Worm (Caenorhabditis elegans): ENCODE data around the gene dhhc-13.

The dhhc-13 gene

ce11 chrIV:5926643-5927042, 9.5 kb downstream of the dhhc-13 start (continued):
- no peak for TF ChIP-seq F16B12.6 (tag; optimal IDR thresholded peaks at IDR 0.05)
- TF ChIP-seq unc-130 (tag; optimal IDR thresholded peaks at IDR 0.05): peak; percentile 10
- no peak for TF ChIP-seq swsn-7 (tag; optimal IDR thresholded peaks at IDR 0.05)
- no peak for TF ChIP-seq lin-35 (GFP tag; optimal IDR thresholded peaks at IDR 0.05)
- peak; percentile 48 for TF ChIP-seq nhr-71 (tag; optimal IDR thresholded peaks at IDR 0.05)
- TF ChIP-seq tlp-1 (tag; optimal IDR thresholded peaks at IDR 0.05): no peak
- TF ChIP-seq nhr-85 (tag): peak; percentile 86
- no peak for TF ChIP-seq pag-3 (tag; optimal IDR thresholded peaks at IDR 0.05; ENCODE audit: borderline replicate concordance, insufficient read depth)
- no peak for TF ChIP-seq dpl-1 (GFP tag; optimal IDR thresholded peaks at IDR 0.05)
- TF ChIP-seq fkh-8 (tag; optimal IDR thresholded peaks at IDR 0.05): no peak
- peak; percentile 1 for TF ChIP-seq tbx-2 (tag; optimal IDR thresholded peaks at IDR 0.05)
- no peak for TF ChIP-seq nhr-76 (tag; optimal IDR thresholded peaks at IDR 0.05)
- TF ChIP-seq lir-3 (tag; optimal IDR thresholded peaks at IDR 0.05; ENCODE audit: poor library complexity): no peak
- TF ChIP-seq egl-27 (tag; optimal IDR thresholded peaks at IDR 0.05): no peak
- TF ChIP-seq mep-1 (tag; optimal IDR thresholded peaks at IDR 0.05): no peak
- TF ChIP-seq dsc-1 (tag; optimal IDR thresholded peaks at IDR 0.05): peak; percentile 9
- no peak for TF ChIP-seq fkh-4 (tag; optimal IDR thresholded peaks at IDR 0.05; ENCODE audit: borderline replicate concordance)
- peak; percentile 23 for TF ChIP-seq nhr-90 (tag; optimal IDR thresholded peaks at IDR 0.05; ENCODE audit: poor library complexity)
- no peak for TF ChIP-seq ama-1 (optimal IDR thresholded peaks at IDR 0.05)
- no peak for TF ChIP-seq ets-5 (GFP tag; IDR thresholded peaks at IDR 0.05)
- TF ChIP-seq nhr-47 (tag; optimal IDR thresholded peaks at IDR 0.05): no peak
- TF ChIP-seq pqm-1 (tag; optimal IDR thresholded peaks at IDR 0.05): no peak
- no peak for TF ChIP-seq zip-4 (GFP tag; optimal IDR thresholded peaks at IDR 0.05)
- no peak for TF ChIP-seq snpc-4 (tag; optimal IDR thresholded peaks at IDR 0.05)
- TF ChIP-seq unc-62 (GFP tag; optimal IDR thresholded peaks at IDR 0.05): no peak
- no peak for TF ChIP-seq fkh-10 (GFP tag; optimal IDR thresholded peaks at IDR 0.05)
- no peak for TF ChIP-seq egl-13 (tag; optimal IDR thresholded peaks at IDR 0.05)
- TF ChIP-seq lin-39 (tag; optimal IDR thresholded peaks at IDR 0.05): no peak
- peak; percentile 60 for TF ChIP-seq nhr-20 (tag; optimal IDR thresholded peaks at IDR 0.05)
- no peak for TF ChIP-seq sptf-1 (tag; optimal IDR thresholded peaks at IDR 0.05)
- no peak for TF ChIP-seq mab-9 (GFP tag; IDR thresholded peaks at IDR 0.05)
- TF ChIP-seq alr-1 (tag; optimal IDR thresholded peaks at IDR 0.05; ENCODE audit: borderline replicate concordance): no peak
- peak; percentile 10 to 34 for TF ChIP-seq lsy-2 (tag; optimal IDR thresholded peaks at IDR 0.05)
- TF ChIP-seq Y116A8C.19 (tag; optimal IDR thresholded peaks at IDR 0.05; ENCODE audit: borderline replicate concordance): no peak
- no peak for TF ChIP-seq mef-2 (tag; optimal IDR thresholded peaks at IDR 0.05)
- TF ChIP-seq vab-15 (tag; optimal IDR thresholded peaks at IDR 0.05): no peak
- TF ChIP-seq snu-23 (GFP tag; optimal IDR thresholded peaks at IDR 0.05): peak; percentile 52
- TF ChIP-seq nhr-12 (tag; optimal IDR thresholded peaks at IDR 0.05): no peak
- TF ChIP-seq C16A3.4 (tag; optimal IDR thresholded peaks at IDR 0.05): peak; percentile 25
- no peak for TF ChIP-seq C04F5.9 (tag; optimal IDR thresholded peaks at IDR 0.05)
- peak; percentile 86 for TF ChIP-seq lin-14 (GFP tag; optimal IDR thresholded peaks at IDR 0.05)
- no peak for TF ChIP-seq fos-1 (tag; optimal IDR thresholded peaks at IDR 0.05)
- no peak for TF ChIP-seq mdl-1 (tag; optimal IDR thresholded peaks at IDR 0.05)
- TF ChIP-seq nhr-77 (tag; optimal IDR thresholded peaks at IDR 0.05): no peak
- no peak for TF ChIP-seq pax-3 (tag; optimal IDR thresholded peaks at IDR 0.05)
- no peak for TF ChIP-seq xbp-1 (tag; optimal IDR thresholded peaks at IDR 0.05)
- no peak for TF ChIP-seq sup-37 (GFP tag; optimal IDR thresholded peaks at IDR 0.05)
- no peak for TF ChIP-seq jun-1 (tag; optimal IDR thresholded peaks at IDR 0.05)
- TF ChIP-seq C34B4.2 (tag; optimal IDR thresholded peaks at IDR 0.05): no peak
- peak; percentile 16 for TF ChIP-seq rnt-1 (tag; optimal IDR thresholded peaks at IDR 0.05)
- peak in 2 of 6 experiments; percentile 28 to 73 for TF ChIP-seq elt-3 (tag; optimal IDR thresholded peaks at IDR 0.05)
- no peak for TF ChIP-seq zag-1 (tag; optimal IDR thresholded peaks at IDR 0.05)
- no peak for TF ChIP-seq efl-3 (GFP tag; optimal IDR thresholded peaks at IDR 0.05)
- no peak for TF ChIP-seq aha-1 (tag; optimal IDR thresholded peaks at IDR 0.05)

Data from whole organism, L1 larva.